Fruit fly (Drosophila melanogaster) whole organism, embryonic: Measurements from ENCODE around the gene DnaJ-1.
A peak's percentile ranks its signal among the peaks of the same experiment; 100 is the strongest.

Experiments used
- ATbp ChIP-seq: fragments of 200-800 bp; sonication (Bioruptor generic); optimal IDR thresholded peaks from 2 replicates; lab custom pipeline; 2017; ENCODE audit warnings: missing biosample characterization, mild to moderate bottlenecking, missing genetic modification characterization, missing genetic modification reagents
- Antp ChIP-seq: fragments of 200-800 bp; sonication (Bioruptor generic); optimal IDR thresholded peaks from 3 replicates; lab custom pipeline; 2016; ENCODE audit warnings: missing biosample characterization, missing genetic modification characterization
- Atf3 ChIP-seq: fragments of 200-800 bp; sonication (Bioruptor generic); optimal IDR thresholded peaks from 3 replicates; lab custom pipeline; 2016; ENCODE audit warnings: missing biosample characterization, missing genetic modification characterization
- Bgb ChIP-seq: fragments of 200-800 bp; sonication (Bioruptor generic); IDR thresholded peaks from 2 replicates; pipeline ENCODE4 v1.3.6; 2022; ENCODE audit warnings: missing biosample characterization, missing genetic modification characterization; ENCODE audit not compliant: partially characterized antibody
- Blimp-1 ChIP-seq: fragments of 200-800 bp; sonication (Bioruptor generic); optimal IDR thresholded peaks from 3 replicates; lab custom pipeline; 2018; ENCODE audit warnings: missing biosample characterization, missing genetic modification characterization, mild to moderate bottlenecking, moderate library complexity, missing genetic modification reagents
- Bteb2 ChIP-seq: fragments of 200-800 bp; sonication (Bioruptor generic); optimal IDR thresholded peaks from 2 replicates; lab custom pipeline; 2016; ENCODE audit warnings: missing biosample characterization, missing genetic modification characterization
- CG11093 ChIP-seq: fragments of 200-800 bp; sonication (Bioruptor generic); IDR thresholded peaks from 3 replicates; pipeline ENCODE4 v1.3.6; 2022; ENCODE audit warnings: missing biosample characterization, missing genetic modification characterization
- CG12236 ChIP-seq: fragments of 200-800 bp; sonication (Bioruptor generic); optimal IDR thresholded peaks from 2 replicates; lab custom pipeline; 2016; ENCODE audit warnings: missing biosample characterization, missing genetic modification characterization
- CG13624 ChIP-seq: fragments of 200-800 bp; sonication (Bioruptor generic); optimal IDR thresholded peaks from 2 replicates; lab custom pipeline; 2016; ENCODE audit warnings: missing biosample characterization, missing genetic modification characterization
- CG14667 ChIP-seq: fragments of 200-800 bp; sonication (Bioruptor generic); IDR thresholded peaks from 2 replicates; pipeline ENCODE4 v1.3.6; 2022; ENCODE audit warnings: missing biosample characterization, missing genetic modification characterization
- CG15011 ChIP-seq: fragments of 200-800 bp; sonication (Bioruptor generic); optimal IDR thresholded peaks from 3 replicates; lab custom pipeline; 2018; ENCODE audit warnings: missing biosample characterization, mild to moderate bottlenecking, missing genetic modification characterization
- CG15696 ChIP-seq: fragments of 200-800 bp; sonication (Bioruptor generic); optimal IDR thresholded peaks from 2 replicates; lab custom pipeline; 2019; ENCODE audit warnings: missing biosample characterization, mild to moderate bottlenecking, missing genetic modification characterization, moderate library complexity
- CG18764 ChIP-seq: fragments of 200-800 bp; sonication (Bioruptor generic); optimal IDR thresholded peaks from 3 replicates; lab custom pipeline; 2016; ENCODE audit warnings: missing biosample characterization, missing genetic modification characterization
- CG2116 ChIP-seq: fragments of 200-800 bp; sonication (Bioruptor generic); optimal IDR thresholded peaks from 3 replicates; lab custom pipeline; 2018; ENCODE audit warnings: missing biosample characterization, mild to moderate bottlenecking, missing genetic modification characterization
- CG2202 ChIP-seq: fragments of 200-800 bp; sonication (Bioruptor generic); optimal IDR thresholded peaks from 2 replicates; lab custom pipeline; 2018; ENCODE audit warnings: missing biosample characterization, mild to moderate bottlenecking, missing genetic modification characterization
- CG32767 ChIP-seq: fragments of 200-800 bp; sonication (Bioruptor generic); IDR thresholded peaks from 2 replicates; pipeline ENCODE4 v1.3.6; 2022; ENCODE audit warnings: missing biosample characterization, missing genetic modification characterization
- CG34376 ChIP-seq: fragments of 200-800 bp; sonication (Bioruptor generic); optimal IDR thresholded peaks from 2 replicates; lab custom pipeline; 2018; ENCODE audit warnings: missing biosample characterization, mild to moderate bottlenecking, missing genetic modification characterization
- CG4282 ChIP-seq: fragments of 200-800 bp; sonication (Bioruptor generic); optimal IDR thresholded peaks from 2 replicates; lab custom pipeline; 2016; ENCODE audit warnings: missing biosample characterization, missing genetic modification characterization
- CG4730 ChIP-seq: fragments of 200-800 bp; sonication (Bioruptor generic); IDR thresholded peaks from 2 replicates; pipeline ENCODE4 v1.3.6; 2022; ENCODE audit warnings: missing biosample characterization, missing genetic modification characterization
- CG6654 ChIP-seq: fragments of 200-800 bp; sonication (Bioruptor generic); optimal IDR thresholded peaks from 2 replicates; lab custom pipeline; 2017; ENCODE audit warnings: missing biosample characterization, mild to moderate bottlenecking, missing genetic modification characterization
- Dbx ChIP-seq: fragments of 200-800 bp; sonication (Bioruptor generic); IDR thresholded peaks from 3 replicates; pipeline ENCODE4 v1.3.6; 2022; ENCODE audit warnings: missing biosample characterization, missing genetic modification characterization
- Doc3 ChIP-seq: fragments of 200-800 bp; sonication (Bioruptor generic); IDR thresholded peaks from 3 replicates; pipeline ENCODE4 v1.3.6; 2022; ENCODE audit warnings: missing biosample characterization, missing genetic modification characterization; ENCODE audit not compliant: partially characterized antibody
- Fer2 ChIP-seq: fragments of 200-800 bp; sonication (Bioruptor generic); optimal IDR thresholded peaks from 2 replicates; lab custom pipeline; 2018; ENCODE audit warnings: missing biosample characterization, mild to moderate bottlenecking, missing genetic modification characterization, moderate library complexity
- H2.0 ChIP-seq: fragments of 200-800 bp; sonication (Bioruptor generic); IDR thresholded peaks from 2 replicates; pipeline ENCODE4 v1.3.6; 2022; ENCODE audit warnings: missing biosample characterization, missing genetic modification characterization
- Hand ChIP-seq: fragments of 200-800 bp; sonication (Bioruptor generic); optimal IDR thresholded peaks from 2 replicates; lab custom pipeline; 2017; ENCODE audit warnings: mild to moderate bottlenecking, missing biosample characterization, missing genetic modification reagents, missing genetic modification characterization
- Max ChIP-seq: fragments of 200-800 bp; sonication (Bioruptor generic); optimal IDR thresholded peaks from 2 replicates; lab custom pipeline; 2016; ENCODE audit warnings: missing biosample characterization, mild to moderate bottlenecking, missing genetic modification characterization
- Meics ChIP-seq: fragments of 200-800 bp; sonication (Bioruptor generic); optimal IDR thresholded peaks from 2 replicates; lab custom pipeline; 2017; ENCODE audit warnings: missing biosample characterization, mild to moderate bottlenecking, missing genetic modification characterization
- NC2α ChIP-seq: fragments of 200-800 bp; sonication (Bioruptor generic); optimal IDR thresholded peaks from 2 replicates; lab custom pipeline; 2016; ENCODE audit warnings: missing biosample characterization, missing genetic modification characterization
- Nf-YB ChIP-seq: fragments of 200-800 bp; sonication (Bioruptor generic); optimal IDR thresholded peaks from 3 replicates; lab custom pipeline; 2019; ENCODE audit warnings: missing biosample characterization, mild to moderate bottlenecking, missing genetic modification characterization, moderate library complexity
- PHDP ChIP-seq: fragments of 200-800 bp; sonication (Bioruptor generic); optimal IDR thresholded peaks from 3 replicates; lab custom pipeline; 2018; ENCODE audit warnings: missing biosample characterization, mild to moderate bottlenecking, missing genetic modification characterization, moderate library complexity
- Pdp1 ChIP-seq, 2 experiments: fragments of 200-800 bp; sonication (Bioruptor generic); optimal IDR thresholded peaks; 3 replicates each; lab custom pipeline; 2016; ENCODE audit warnings: missing biosample characterization in 2 of 2, missing genetic modification characterization in 2 of 2, mild to moderate bottlenecking in 1 of 2, moderate library complexity in 1 of 2
- Sin3A ChIP-seq: fragments of >200 bp; optimal IDR thresholded peaks from 2 replicates; lab custom pipeline; 2018
- Sox100B ChIP-seq: fragments of 200-800 bp; sonication (Bioruptor generic); optimal IDR thresholded peaks from 3 replicates; lab custom pipeline; 2018; ENCODE audit warnings: missing biosample characterization, mild to moderate bottlenecking, missing genetic modification characterization
- chif ChIP-seq, 2 experiments: fragments of 200-800 bp; sonication (Bioruptor generic); optimal IDR thresholded peaks; 3 replicates each; lab custom pipeline; 2016; ENCODE audit warnings: missing biosample characterization in 2 of 2, missing genetic modification characterization in 2 of 2
- chm ChIP-seq: fragments of 200-800 bp; sonication (Bioruptor generic); IDR thresholded peaks from 2 replicates; pipeline ENCODE4 v1.3.6; 2022; ENCODE audit warnings: missing biosample characterization, missing genetic modification characterization
- crc ChIP-seq: fragments of 200-800 bp; sonication (Bioruptor generic); optimal IDR thresholded peaks from 2 replicates; lab custom pipeline; 2016; ENCODE audit warnings: missing biosample characterization, missing genetic modification characterization
- crol ChIP-seq: fragments of 200-800 bp; sonication (Bioruptor generic); IDR thresholded peaks from 2 replicates; pipeline ENCODE4 v1.3.6; 2022; ENCODE audit warnings: missing biosample characterization, missing genetic modification characterization
- fd96Cb ChIP-seq: fragments of 200-800 bp; sonication (Bioruptor generic); optimal IDR thresholded peaks from 2 replicates; lab custom pipeline; 2018; ENCODE audit warnings: missing biosample characterization, mild to moderate bottlenecking, missing genetic modification characterization, moderate library complexity
- ftz-f1 ChIP-seq: fragments of 200-800 bp; sonication (Bioruptor generic); optimal IDR thresholded peaks from 2 replicates; lab custom pipeline; 2016; ENCODE audit warnings: missing biosample characterization, missing genetic modification characterization
- gfzf ChIP-seq: fragments of 200-800 bp; sonication (Bioruptor generic); optimal IDR thresholded peaks from 2 replicates; lab custom pipeline; 2016; ENCODE audit warnings: missing biosample characterization, mild to moderate bottlenecking, missing genetic modification characterization, moderate library complexity
- hb ChIP-seq: fragments of 200-800 bp; sonication (Bioruptor generic); IDR thresholded peaks from 3 replicates; pipeline ENCODE4 v1.3.6; 2022; ENCODE audit warnings: missing biosample characterization, missing genetic modification characterization; ENCODE audit not compliant: partially characterized antibody
- hth ChIP-seq: fragments of >200 bp; optimal IDR thresholded peaks from 2 replicates; lab custom pipeline; 2017; ENCODE audit warnings: inconsistent platforms
- nom ChIP-seq: fragments of 200-800 bp; sonication (Bioruptor generic); optimal IDR thresholded peaks from 2 replicates; lab custom pipeline; 2017; ENCODE audit warnings: missing biosample characterization, missing genetic modification characterization, mild to moderate bottlenecking, moderate library complexity, missing genetic modification reagents
- oc ChIP-seq: fragments of 200-800 bp; sonication (Bioruptor generic); optimal IDR thresholded peaks from 2 replicates; lab custom pipeline; 2018; ENCODE audit warnings: missing biosample characterization, mild to moderate bottlenecking, missing genetic modification characterization, moderate library complexity
- sqz ChIP-seq: fragments of 200-800 bp; sonication (Bioruptor generic); optimal IDR thresholded peaks from 3 replicates; lab custom pipeline; 2018; ENCODE audit warnings: missing biosample characterization, mild to moderate bottlenecking, missing genetic modification characterization
- stc ChIP-seq: fragments of 200-800 bp; sonication (Bioruptor generic); IDR thresholded peaks from 2 replicates; pipeline ENCODE4 v1.3.6; 2022; ENCODE audit warnings: missing biosample characterization, missing genetic modification characterization
- ttk ChIP-seq: fragments of 200-800 bp; sonication (Bioruptor generic); IDR thresholded peaks from 2 replicates; pipeline ENCODE4 v2.1.2; 2022; ENCODE audit warnings: missing biosample characterization, missing genetic modification characterization
- tx ChIP-seq: fragments of 200-800 bp; sonication (Bioruptor generic); optimal IDR thresholded peaks from 2 replicates; lab custom pipeline; 2016; ENCODE audit warnings: missing biosample characterization, missing genetic modification characterization
- yki ChIP-seq: fragments of >200 bp; optimal IDR thresholded peaks from 3 replicates; lab custom pipeline; 2018
- z ChIP-seq: fragments of 200-800 bp; sonication (Bioruptor generic); IDR thresholded peaks from 3 replicates; pipeline ENCODE4 v1.3.6; 2022; ENCODE audit warnings: missing biosample characterization, missing genetic modification characterization

The DnaJ-1 gene

dm6 chr3L:5751740-5752579, at the start of gene DnaJ-1 (continued):
- no peak for TF ChIP-seq Antp (GFP tag; lab: Kevin White, UChicago)
- TF ChIP-seq Fer2 (tag; lab: Kevin White, UChicago), result no peak
- TF ChIP-seq stc, result no peak
- no peak for TF ChIP-seq CG18764 (GFP tag; lab: Kevin White, UChicago)
- no peak for TF ChIP-seq CG6654 (GFP tag; lab: Kevin White, UChicago)
- TF ChIP-seq hth (lab: Kevin White, UChicago), result no peak
- TF ChIP-seq chif (GFP tag; optimal IDR thresholded peaks at IDR 0.05; lab: Kevin White, UChicago), result peak in 1 of 2 experiments; percentile 6
- peak; percentile 22 for TF ChIP-seq CG13624
- TF ChIP-seq tx, result peak; percentile 3
- TF ChIP-seq Doc3 (GFP tag; lab: Robert Waterston, UW), result peak; percentile 98
- TF ChIP-seq CG4730 (GFP tag; lab: Robert Waterston, UW), result no peak
- no peak for TF ChIP-seq H2.0 (GFP tag; lab: Robert Waterston, UW)
- no peak for TF ChIP-seq CG11093
- TF ChIP-seq chm, result peak; percentile 26; the same call in 1 of the 2 replicates
- no peak for TF ChIP-seq ftz-f1 (GFP tag; lab: Kevin White, UChicago)
- peak; percentile 10 for TF ChIP-seq Max (GFP tag; lab: Kevin White, UChicago)
- TF ChIP-seq gfzf (GFP tag; lab: Kevin White, UChicago), result peak; percentile 53
- peak; percentile 98 for TF ChIP-seq Bgb (GFP tag; lab: Robert Waterston, UW)
- TF ChIP-seq oc, result no peak
- no peak for TF ChIP-seq CG15696
- TF ChIP-seq hb (GFP tag; lab: Robert Waterston, UW), result peak; percentile 97
- no peak for TF ChIP-seq CG14667
- TF ChIP-seq yki (lab: Kevin White, UChicago), result no peak
- TF ChIP-seq CG12236 (GFP tag; lab: Kevin White, UChicago), result no peak
- no peak for TF ChIP-seq Atf3 (GFP tag; lab: Kevin White, UChicago)
- TF ChIP-seq Sin3A (lab: Kevin White, UChicago), result peak; percentile 95
- no peak for TF ChIP-seq Blimp-1
- TF ChIP-seq Hand, result peak; percentile 66
- no peak; the same call in 1 of the 3 replicates for TF ChIP-seq Dbx (GFP tag; lab: Robert Waterston, UW)
- TF ChIP-seq CG32767 (GFP tag; lab: Robert Waterston, UW), result 0 out of 2 replicates have a peak, but pooled peaks have one; percentile 16
- peak in 1 of 2 experiments; percentile 59 for TF ChIP-seq Pdp1 (GFP tag; optimal IDR thresholded peaks at IDR 0.05; lab: Kevin White, UChicago)
- peak; percentile 34 for TF ChIP-seq Nf-YB (GFP tag; lab: Kevin White, UChicago)
- TF ChIP-seq crc (GFP tag; lab: Kevin White, UChicago), result no peak
- peak; percentile 98 for TF ChIP-seq CG2116 (GFP tag; lab: Kevin White, UChicago)
- TF ChIP-seq sqz (GFP tag; lab: Kevin White, UChicago), result peak; percentile 24
- TF ChIP-seq ttk (GFP tag; lab: Robert Waterston, UW), result peak; percentile 32; the same call in 1 of the 2 replicates
- TF ChIP-seq crol (GFP tag; lab: Robert Waterston, UW), result no peak
- TF ChIP-seq Sox100B (GFP tag; lab: Kevin White, UChicago), result no peak
- TF ChIP-seq CG2202 (tag; lab: Kevin White, UChicago), result no peak
- peak; percentile 20 for TF ChIP-seq CG15011 (GFP tag; lab: Kevin White, UChicago)
- no peak for TF ChIP-seq CG4282
- TF ChIP-seq Bteb2 (GFP tag; lab: Kevin White, UChicago), result no peak
- peak; percentile 32 for TF ChIP-seq NC2α
- TF ChIP-seq PHDP (tag; lab: Kevin White, UChicago), result peak; percentile 31
- TF ChIP-seq z (GFP tag; lab: Robert Waterston, UW), result no peak
- no peak for TF ChIP-seq fd96Cb
- peak; percentile 90 for TF ChIP-seq CG34376 (GFP tag; lab: Kevin White, UChicago)
- TF ChIP-seq nom (GFP tag; lab: Kevin White, UChicago), result peak; percentile 92
- TF ChIP-seq ATbp, result peak; percentile 16
- peak; percentile 39 for TF ChIP-seq Meics
